Fruit fly (Drosophila melanogaster): ENCODE measurements around the gene TfIIB.
A peak's percentile ranks its signal among the peaks of the same experiment; 100 is the strongest.

Gene TfIIB

DNA sequence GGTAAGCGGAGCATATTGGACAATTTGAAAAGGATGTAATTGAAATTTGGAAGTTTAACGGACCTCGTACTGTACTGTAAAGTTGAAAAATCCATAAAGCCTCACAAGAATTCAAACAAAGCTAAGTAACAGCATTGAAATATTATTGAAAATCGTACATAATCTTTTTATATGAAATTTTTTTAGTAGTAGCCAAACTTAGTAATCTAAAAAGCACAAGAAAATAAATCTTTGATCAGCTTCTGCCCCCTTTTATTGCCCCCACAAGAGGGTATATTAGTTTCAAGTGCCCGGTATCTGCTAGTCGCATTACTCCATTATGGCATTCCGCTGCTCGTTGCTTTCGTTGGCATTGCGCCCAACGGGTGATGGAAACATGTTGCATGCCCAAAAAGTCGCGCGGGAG is 35.7 kb downstream of the TfIIB start (continued):
- TF ChIP-seq CG5245 (GFP tag; optimal IDR thresholded peaks at IDR 0.05), result peak; percentile 62
- TF ChIP-seq esg (GFP tag; conservative IDR thresholded peaks at IDR 0.05), result no peak; the same call in 1 of the 2 replicates
- no peak for TF ChIP-seq caup (GFP tag; optimal IDR thresholded peaks at IDR 0.05; ENCODE audit: severe bottlenecking)
- TF ChIP-seq CG5953 (GFP tag; IDR thresholded peaks at IDR 0.05), result no peak
- no peak for TF ChIP-seq CG14860 (GFP tag; IDR thresholded peaks at IDR 0.05; ENCODE audit: partially characterized antibody)
- TF ChIP-seq Ravus (GFP tag; IDR thresholded peaks at IDR 0.05), result no peak
- peak; percentile 58 for TF ChIP-seq CG10267 (tag; optimal IDR thresholded peaks at IDR 0.05)
- TF ChIP-seq stwl (tag; optimal IDR thresholded peaks at IDR 0.05), result no peak
- peak; percentile 63; the same call in 1 of the 3 replicates for TF ChIP-seq CG11093 (GFP tag; IDR thresholded peaks at IDR 0.05)
- no peak for TF ChIP-seq Elba2 (GFP tag; optimal IDR thresholded peaks at IDR 0.05)
- no peak for TF ChIP-seq crc (GFP tag; optimal IDR thresholded peaks at IDR 0.05)
- TF ChIP-seq exex (tag; optimal IDR thresholded peaks at IDR 0.05), result no peak
- no peak for TF ChIP-seq CG14014 (GFP tag; IDR thresholded peaks at IDR 0.05)
- no peak for TF ChIP-seq dm (GFP tag; optimal IDR thresholded peaks at IDR 0.05)
- TF ChIP-seq CG18476 (GFP tag; optimal IDR thresholded peaks at IDR 0.05), result peak; percentile 46
- TF ChIP-seq BtbVII (GFP tag; optimal IDR thresholded peaks at IDR 0.05), result peak; percentile 46
- TF ChIP-seq CG30020 (tag; optimal IDR thresholded peaks at IDR 0.05), result no peak
- peak; percentile 55 for TF ChIP-seq Chrac-16 (GFP tag; optimal IDR thresholded peaks at IDR 0.05)
- TF ChIP-seq prd (optimal IDR thresholded peaks at IDR 0.05), result no peak
- peak; percentile 82 for TF ChIP-seq prd (GFP tag; IDR thresholded peaks at IDR 0.05)
- peak in 1 of 2 experiments; percentile 23 for TF ChIP-seq tll (GFP tag; optimal IDR thresholded peaks at IDR 0.05)
- no peak for TF ChIP-seq CG12744 (GFP tag; optimal IDR thresholded peaks at IDR 0.05)
- peak; percentile 27 for TF ChIP-seq CG2120 (GFP tag; optimal IDR thresholded peaks at IDR 0.05)
- TF ChIP-seq CG1233 (GFP tag; optimal IDR thresholded peaks at IDR 0.05), result peak; percentile 36
- TF ChIP-seq otp (GFP tag; IDR thresholded peaks at IDR 0.05), result no peak
- TF ChIP-seq vvl (GFP tag; IDR thresholded peaks at IDR 0.05), result no peak; the same call in 1 of the 2 replicates
- no peak for TF ChIP-seq ham (GFP tag; IDR thresholded peaks at IDR 0.05)
- peak; percentile 43 for TF ChIP-seq Jarid2 (GFP tag; optimal IDR thresholded peaks at IDR 0.05)
- no peak for TF ChIP-seq CG17186 (GFP tag; optimal IDR thresholded peaks at IDR 0.05)
- TF ChIP-seq pfk (GFP tag; optimal IDR thresholded peaks at IDR 0.05), result no peak
- TF ChIP-seq luna (GFP tag; optimal IDR thresholded peaks at IDR 0.05), result no peak
- TF ChIP-seq CG11695 (GFP tag; IDR thresholded peaks at IDR 0.05), result peak; percentile 54; the same call in 2 of the 3 replicates
- TF ChIP-seq CG2712 (tag; optimal IDR thresholded peaks at IDR 0.05), result peak; percentile 86
- no peak for TF ChIP-seq zen2 (GFP tag; IDR thresholded peaks at IDR 0.05; ENCODE audit: partially characterized antibody)
- TF ChIP-seq pho (GFP tag; optimal IDR thresholded peaks at IDR 0.05), result no peak
- TF ChIP-seq pita (GFP tag; optimal IDR thresholded peaks at IDR 0.05), result no peak
- TF ChIP-seq dan (GFP tag; IDR thresholded peaks at IDR 0.05), result 0 out of 2 replicates have a peak, but pooled peaks have one; percentile 24
- peak; percentile 15 for TF ChIP-seq Sry-δ (GFP tag; optimal IDR thresholded peaks at IDR 0.05)
- TF ChIP-seq phol (tag; optimal IDR thresholded peaks at IDR 0.05), result peak; percentile 84
- peak; percentile 13 for TF ChIP-seq PHDP (tag; optimal IDR thresholded peaks at IDR 0.05)
- no peak for TF ChIP-seq C15 (GFP tag; IDR thresholded peaks at IDR 0.05)
- TF ChIP-seq eve (GFP tag; optimal IDR thresholded peaks at IDR 0.05), result peak in 1 of 2 experiments; percentile 87
- no peak for TF ChIP-seq Tbp (GFP tag; optimal IDR thresholded peaks at IDR 0.05)
- no peak for TF ChIP-seq Opbp (GFP tag; IDR thresholded peaks at IDR 0.05; ENCODE audit: partially characterized antibody)
- TF ChIP-seq Myb (GFP tag; optimal IDR thresholded peaks at IDR 0.05), result no peak
- TF ChIP-seq CG15696 (tag; optimal IDR thresholded peaks at IDR 0.05), result peak; percentile 19
- no peak for TF ChIP-seq sr (GFP tag; IDR thresholded peaks at IDR 0.05)
- TF ChIP-seq onecut (GFP tag; IDR thresholded peaks at IDR 0.05), result 0 out of 2 replicates have a peak, but pooled peaks have one; percentile 15
- TF ChIP-seq NC2α (GFP tag; optimal IDR thresholded peaks at IDR 0.05), result peak; percentile 50
- TF ChIP-seq hth (optimal IDR thresholded peaks at IDR 0.05), result no peak
- TF ChIP-seq CG10565 (GFP tag; optimal IDR thresholded peaks at IDR 0.05), result no peak
- TF ChIP-seq Ada2b (GFP tag; IDR thresholded peaks at IDR 0.05), result no peak
